Fruit fly (Drosophila melanogaster) whole organism, prepupa: ENCODE results near the gene CG9222.

ENCODE experiments used
- CG4318 ChIP-seq: fragments of 200-800 bp; sonication (Bioruptor generic); optimal IDR thresholded peaks from 3 replicates; lab custom pipeline; 2017; ENCODE audit warnings: missing biosample characterization, mild to moderate bottlenecking, missing genetic modification characterization
- CG6854 ChIP-seq: fragments of 200-800 bp; sonication (Bioruptor generic); optimal IDR thresholded peaks from 2 replicates; lab custom pipeline; 2017; ENCODE audit warnings: missing biosample characterization, mild to moderate bottlenecking, missing genetic modification characterization
- Eip75B ChIP-seq: fragments of 200-800 bp; sonication (Bioruptor generic); optimal IDR thresholded peaks from 3 replicates; lab custom pipeline; 2016; ENCODE audit warnings: missing biosample characterization, missing genetic modification characterization
- Hr38 ChIP-seq: sonication (Bioruptor generic); optimal IDR thresholded peaks from 2 replicates; lab custom pipeline; 2016; ENCODE audit warnings: missing biosample characterization, missing genetic modification characterization
- spab ChIP-seq: fragments of 200-800 bp; sonication (Bioruptor generic); optimal IDR thresholded peaks from 2 replicates; lab custom pipeline; 2017; ENCODE audit warnings: missing biosample characterization, mild to moderate bottlenecking, missing genetic modification characterization, missing genetic modification reagents

dm6 chr2L:6085733-6086317, 45.0 kb upstream of the CG9222 start:
- TF ChIP-seq CG4318: no peak
- TF ChIP-seq CG6854 (GFP tag; lab: Kevin White, UChicago): no peak
- no peak for TF ChIP-seq Hr38 (GFP tag; lab: Kevin White, UChicago)
- no peak for TF ChIP-seq Eip75B
- no peak for TF ChIP-seq spab (GFP tag; lab: Kevin White, UChicago)
